Fruit fly (Drosophila melanogaster) whole organism, embryonic: ENCODE data around the gene CG4570.

Source experiments
- ATbp ChIP-seq: fragments of 200-800 bp; sonication (Bioruptor generic); optimal IDR thresholded peaks from 2 replicates; lab custom pipeline; 2017; ENCODE audit warnings: missing biosample characterization, mild to moderate bottlenecking, missing genetic modification characterization, missing genetic modification reagents
- Antp ChIP-seq: fragments of 200-800 bp; sonication (Bioruptor generic); optimal IDR thresholded peaks from 3 replicates; lab custom pipeline; 2016; ENCODE audit warnings: missing biosample characterization, missing genetic modification characterization
- Atf-2 ChIP-seq: fragments of 200-800 bp; sonication (Bioruptor generic); optimal IDR thresholded peaks from 2 replicates; lab custom pipeline; 2016; ENCODE audit warnings: missing biosample characterization, missing genetic modification characterization
- Bgb ChIP-seq: fragments of 200-800 bp; sonication (Bioruptor generic); IDR thresholded peaks from 2 replicates; pipeline ENCODE4 v1.3.6; 2022; ENCODE audit warnings: missing biosample characterization, missing genetic modification characterization; ENCODE audit not compliant: partially characterized antibody
- BtbVII ChIP-seq: fragments of 200-800 bp; sonication (Bioruptor generic); optimal IDR thresholded peaks from 3 replicates; lab custom pipeline; 2017; ENCODE audit warnings: missing biosample characterization, mild to moderate bottlenecking, missing genetic modification characterization
- Bteb2 ChIP-seq: fragments of 200-800 bp; sonication (Bioruptor generic); optimal IDR thresholded peaks from 2 replicates; lab custom pipeline; 2016; ENCODE audit warnings: missing biosample characterization, missing genetic modification characterization
- CG1024 ChIP-seq: fragments of 200-800 bp; sonication (Bioruptor generic); IDR thresholded peaks from 2 replicates; pipeline ENCODE4 v1.3.6; 2022; ENCODE audit warnings: missing biosample characterization, missing genetic modification characterization
- CG10979 ChIP-seq: fragments of 200-800 bp; sonication (Bioruptor generic); optimal IDR thresholded peaks from 2 replicates; lab custom pipeline; 2018; ENCODE audit warnings: missing biosample characterization, mild to moderate bottlenecking, missing genetic modification characterization, moderate library complexity
- CG12744 ChIP-seq: fragments of 200-800 bp; sonication (Bioruptor generic); optimal IDR thresholded peaks from 2 replicates; lab custom pipeline; 2016; ENCODE audit warnings: missing biosample characterization, missing genetic modification characterization
- CG13287 ChIP-seq: fragments of 200-800 bp; sonication (Bioruptor generic); IDR thresholded peaks from 2 replicates; pipeline ENCODE4 v1.3.6; 2022; ENCODE audit warnings: missing biosample characterization, missing genetic modification characterization; ENCODE audit not compliant: partially characterized antibody
- CG13775 ChIP-seq: fragments of 200-800 bp; sonication (Bioruptor generic); optimal IDR thresholded peaks from 3 replicates; lab custom pipeline; 2017; ENCODE audit warnings: missing biosample characterization, mild to moderate bottlenecking, missing genetic modification characterization
- CG17385 ChIP-seq: fragments of 200-800 bp; sonication (Bioruptor generic); optimal IDR thresholded peaks from 3 replicates; lab custom pipeline; 2018; ENCODE audit warnings: missing biosample characterization, mild to moderate bottlenecking, missing genetic modification characterization
- CG17568 ChIP-seq: fragments of 200-800 bp; sonication (Bioruptor generic); optimal IDR thresholded peaks from 2 replicates; lab custom pipeline; 2018; ENCODE audit warnings: missing biosample characterization, mild to moderate bottlenecking, missing genetic modification characterization, moderate library complexity
- CG3726 ChIP-seq: fragments of 200-800 bp; sonication (Bioruptor generic); IDR thresholded peaks from 3 replicates; pipeline ENCODE4, ENCODE4 v1.3.6; 2022; ENCODE audit warnings: missing biosample characterization, missing genetic modification characterization
- CG3995 ChIP-seq: fragments of 200-800 bp; sonication (Bioruptor generic); optimal IDR thresholded peaks from 3 replicates; lab custom pipeline; 2016; ENCODE audit warnings: missing biosample characterization, missing genetic modification characterization
- CG4617 ChIP-seq: fragments of 200-800 bp; sonication (Bioruptor generic); optimal IDR thresholded peaks from 3 replicates; lab custom pipeline; 2016; ENCODE audit warnings: missing biosample characterization, missing genetic modification characterization, borderline replicate concordance
- CG6683 ChIP-seq: fragments of 200-800 bp; sonication (Bioruptor generic); optimal IDR thresholded peaks from 2 replicates; lab custom pipeline; 2017; ENCODE audit warnings: missing biosample characterization, mild to moderate bottlenecking, missing genetic modification characterization, missing genetic modification reagents
- CG6689 ChIP-seq: fragments of 200-800 bp; sonication (Bioruptor generic); IDR thresholded peaks from 2 replicates; pipeline ENCODE4 v1.3.6; 2022; ENCODE audit warnings: missing biosample characterization, missing genetic modification characterization
- CG7839 ChIP-seq: fragments of 200-800 bp; sonication (Bioruptor generic); optimal IDR thresholded peaks from 3 replicates; lab custom pipeline; 2018; ENCODE audit warnings: missing biosample characterization, mild to moderate bottlenecking, missing genetic modification characterization, moderate library complexity
- CG8765 ChIP-seq: fragments of 200-800 bp; sonication (Bioruptor generic); IDR thresholded peaks from 2 replicates; pipeline ENCODE4 v1.3.6; 2022; ENCODE audit warnings: missing biosample characterization, missing genetic modification characterization
- CG9437 ChIP-seq: fragments of 200-800 bp; sonication (Bioruptor generic); optimal IDR thresholded peaks from 2 replicates; lab custom pipeline; 2018; ENCODE audit warnings: missing biosample characterization, mild to moderate bottlenecking, missing genetic modification characterization
- CG9727 ChIP-seq: fragments of 200-800 bp; sonication (Bioruptor generic); optimal IDR thresholded peaks from 3 replicates; lab custom pipeline; 2017; ENCODE audit warnings: missing biosample characterization, mild to moderate bottlenecking, missing genetic modification characterization
- Camta ChIP-seq: fragments of 200-800 bp; sonication (Bioruptor generic); optimal IDR thresholded peaks from 2 replicates; lab custom pipeline; 2016; ENCODE audit warnings: missing biosample characterization, missing genetic modification characterization
- D19A ChIP-seq: fragments of 200-800 bp; optimal IDR thresholded peaks from 3 replicates; lab custom pipeline; 2019; ENCODE audit warnings: missing biosample characterization, mild to moderate bottlenecking, missing genetic modification characterization, moderate library complexity
- Doc2 ChIP-seq: fragments of 200-800 bp; sonication (Bioruptor generic); IDR thresholded peaks from 2 replicates; pipeline ENCODE4 v1.3.6; 2022; ENCODE audit warnings: missing biosample characterization, missing genetic modification characterization
- E2f2 ChIP-seq: fragments of 200-800 bp; sonication (Bioruptor generic); IDR thresholded peaks from 2 replicates; pipeline ENCODE4 v1.3.6; 2022; ENCODE audit warnings: missing biosample characterization, missing genetic modification characterization
- HLH54F ChIP-seq: fragments of 200-800 bp; sonication (Bioruptor generic); optimal IDR thresholded peaks from 3 replicates; lab custom pipeline; 2016; ENCODE audit warnings: missing biosample characterization, missing genetic modification characterization
- Hmx ChIP-seq: fragments of 200-800 bp; sonication (Bioruptor generic); optimal IDR thresholded peaks from 2 replicates; lab custom pipeline; 2016; ENCODE audit warnings: missing biosample characterization, missing genetic modification characterization
- Hr51 ChIP-seq, 2 experiments: fragments of 200-800 bp; sonication (Bioruptor generic); optimal IDR thresholded peaks; 2 replicates in 1 of 2; 3 replicates in 1 of 2; lab custom pipeline; 2016 to 2018; ENCODE audit warnings: missing biosample characterization in 2 of 2, missing genetic modification characterization in 2 of 2, mild to moderate bottlenecking in 1 of 2, moderate library complexity in 1 of 2
- Max ChIP-seq: fragments of 200-800 bp; sonication (Bioruptor generic); optimal IDR thresholded peaks from 2 replicates; lab custom pipeline; 2016; ENCODE audit warnings: missing biosample characterization, mild to moderate bottlenecking, missing genetic modification characterization
- Mes4 ChIP-seq: fragments of 200-800 bp; sonication (Bioruptor generic); optimal IDR thresholded peaks from 2 replicates; lab custom pipeline; 2016; ENCODE audit warnings: missing biosample characterization, missing genetic modification characterization
- Nf-YC ChIP-seq: fragments of 200-800 bp; optimal IDR thresholded peaks from 3 replicates; lab custom pipeline; 2019; ENCODE audit warnings: missing biosample characterization, mild to moderate bottlenecking, missing genetic modification characterization, moderate library complexity
- Taf1 ChIP-seq: fragments of 200-800 bp; sonication (Bioruptor generic); IDR thresholded peaks from 2 replicates; pipeline ENCODE4 v1.3.6; 2022; ENCODE audit warnings: missing biosample characterization, missing genetic modification characterization
- Tbp ChIP-seq: fragments of >200 bp; optimal IDR thresholded peaks from 2 replicates; lab custom pipeline; 2018; ENCODE audit warnings: missing biosample characterization, missing genetic modification characterization
- ash1 ChIP-seq: fragments of 200-800 bp; sonication (Bioruptor generic); optimal IDR thresholded peaks from 2 replicates; lab custom pipeline; 2018; ENCODE audit warnings: missing biosample characterization, mild to moderate bottlenecking, missing genetic modification characterization
- bsh ChIP-seq, 2 experiments: fragments of 200-800 bp; sonication (Bioruptor generic); optimal IDR thresholded peaks; 2 replicates each; lab custom pipeline; 2017 to 2018; ENCODE audit warnings: mild to moderate bottlenecking in 2 of 2, missing biosample characterization in 2 of 2, missing genetic modification characterization in 2 of 2, moderate library complexity in 1 of 2
- croc ChIP-seq: fragments of 200-800 bp; sonication (Bioruptor generic); conservative IDR thresholded peaks from 3 replicates; pipeline ENCODE4 v1.3.6; 2022; ENCODE audit warnings: missing biosample characterization, missing genetic modification characterization
- cwo ChIP-seq: fragments of 200-800 bp; sonication (Bioruptor generic); optimal IDR thresholded peaks from 3 replicates; lab custom pipeline; 2017; ENCODE audit warnings: missing biosample characterization, missing genetic modification characterization, mild to moderate bottlenecking, moderate library complexity, missing genetic modification reagents
- exex ChIP-seq: fragments of 200-800 bp; sonication (Bioruptor generic); optimal IDR thresholded peaks from 4 replicates; lab custom pipeline; 2018; ENCODE audit warnings: missing biosample characterization, mild to moderate bottlenecking, missing genetic modification characterization, moderate library complexity
- fd3F ChIP-seq: fragments of 200-800 bp; sonication (Bioruptor generic); optimal IDR thresholded peaks from 2 replicates; lab custom pipeline; 2018; ENCODE audit warnings: missing biosample characterization, mild to moderate bottlenecking, missing genetic modification characterization, moderate library complexity
- gcm ChIP-seq: fragments of 200-800 bp; sonication (Bioruptor generic); optimal IDR thresholded peaks from 2 replicates; lab custom pipeline; 2019; ENCODE audit warnings: missing biosample characterization, mild to moderate bottlenecking, missing genetic modification characterization, moderate library complexity
- gfzf ChIP-seq: fragments of 200-800 bp; sonication (Bioruptor generic); optimal IDR thresholded peaks from 2 replicates; lab custom pipeline; 2016; ENCODE audit warnings: missing biosample characterization, mild to moderate bottlenecking, missing genetic modification characterization, moderate library complexity
- lmd ChIP-seq: fragments of 200-800 bp; sonication (Bioruptor generic); IDR thresholded peaks from 2 replicates; pipeline ENCODE4 v1.3.6; 2022; ENCODE audit warnings: missing biosample characterization, missing genetic modification characterization
- maf-S ChIP-seq: fragments of 200-800 bp; sonication (Bioruptor generic); optimal IDR thresholded peaks from 2 replicates; lab custom pipeline; 2016; ENCODE audit warnings: missing biosample characterization, missing genetic modification characterization
- pfk ChIP-seq: fragments of 200-800 bp; sonication (Bioruptor generic); optimal IDR thresholded peaks from 2 replicates; lab custom pipeline; 2018; ENCODE audit warnings: missing biosample characterization, mild to moderate bottlenecking, missing genetic modification characterization, moderate library complexity
- pros ChIP-seq: fragments of 200-800 bp; sonication (Bioruptor generic); optimal IDR thresholded peaks from 3 replicates; lab custom pipeline; 2019; ENCODE audit warnings: missing biosample characterization, mild to moderate bottlenecking, missing genetic modification characterization, moderate library complexity
- run ChIP-seq: fragments of 200-800 bp; sonication (Bioruptor generic); optimal IDR thresholded peaks from 3 replicates; lab custom pipeline; 2018; ENCODE audit warnings: missing biosample characterization, mild to moderate bottlenecking, missing genetic modification characterization
- sens-2 ChIP-seq: fragments of 200-800 bp; sonication (Bioruptor generic); IDR thresholded peaks from 2 replicates; pipeline ENCODE4 v1.3.6; 2022; ENCODE audit warnings: missing biosample characterization, missing genetic modification characterization
- tna ChIP-seq: fragments of 200-800 bp; sonication (Bioruptor generic); IDR thresholded peaks from 2 replicates; pipeline ENCODE4 v1.3.6; 2022; ENCODE audit warnings: missing biosample characterization, missing genetic modification characterization; ENCODE audit not compliant: partially characterized antibody
- toy ChIP-seq: fragments of 200-800 bp; sonication (Bioruptor generic); IDR thresholded peaks from 2 replicates; pipeline ENCODE4 v1.3.6; 2022; ENCODE audit warnings: missing biosample characterization, missing genetic modification characterization
- unpg ChIP-seq: fragments of 200-800 bp; sonication (Bioruptor generic); optimal IDR thresholded peaks from 3 replicates; lab custom pipeline; 2018; ENCODE audit warnings: missing biosample characterization, mild to moderate bottlenecking, missing genetic modification characterization, moderate library complexity

CG4570 gene

DNA sequence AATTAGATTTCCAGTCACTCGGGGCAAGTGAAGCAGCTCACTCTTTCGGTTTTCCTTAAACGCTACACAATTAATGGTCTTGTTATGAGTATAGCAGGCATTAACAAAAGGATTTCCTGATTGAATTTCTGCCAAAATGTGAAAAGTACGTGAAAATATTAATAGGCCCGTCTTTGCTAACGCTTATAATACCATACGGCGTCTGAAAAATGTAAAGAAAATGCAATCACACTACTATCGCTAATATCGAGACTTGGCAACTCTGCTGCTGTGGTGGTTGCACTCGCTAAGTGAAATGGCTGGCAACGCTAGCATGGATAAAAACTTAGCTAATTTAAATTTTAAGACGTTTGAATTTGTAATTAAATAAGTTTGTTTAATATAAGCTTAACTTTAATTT lies 36.7 kb downstream of the CG4570 start, which contains the start of gene CG6621 (continued):
- no peak for TF ChIP-seq gcm (GFP tag; lab: Kevin White, UChicago)
- no peak; the same call in 1 of the 2 replicates for TF ChIP-seq tna
- TF ChIP-seq croc = no peak
- no peak for TF ChIP-seq CG3726
- TF ChIP-seq CG9727 (GFP tag; lab: Kevin White, UChicago) = no peak
- no peak for TF ChIP-seq CG6689
- TF ChIP-seq HLH54F = peak; percentile 10
- TF ChIP-seq BtbVII = no peak
- TF ChIP-seq maf-S (GFP tag; lab: Kevin White, UChicago) = no peak
- TF ChIP-seq Atf-2 = no peak
- no peak for TF ChIP-seq cwo (GFP tag; lab: Kevin White, UChicago)
- TF ChIP-seq ash1 = no peak
- TF ChIP-seq exex (tag; lab: Kevin White, UChicago) = no peak
- TF ChIP-seq CG9437 (GFP tag; lab: Kevin White, UChicago) = no peak
- TF ChIP-seq ATbp (GFP tag; lab: Kevin White, UChicago) = no peak
- peak in 1 of 2 experiments; percentile 3 for TF ChIP-seq Hr51 (GFP tag; optimal IDR thresholded peaks at IDR 0.05; lab: Kevin White, UChicago)
- peak; percentile 68 for TF ChIP-seq Bgb (GFP tag; lab: Robert Waterston, UW)
- no peak for TF ChIP-seq sens-2 (GFP tag; lab: Robert Waterston, UW)
- no peak for TF ChIP-seq CG10979 (tag; lab: Kevin White, UChicago)
- peak; percentile 78 for TF ChIP-seq E2f2 (GFP tag; lab: Robert Waterston, UW)
- TF ChIP-seq run (tag; lab: Kevin White, UChicago) = no peak
- no peak for TF ChIP-seq Tbp
- TF ChIP-seq unpg (GFP tag; lab: Kevin White, UChicago) = no peak
- TF ChIP-seq Max (GFP tag; lab: Kevin White, UChicago) = no peak
- TF ChIP-seq pfk (GFP tag; lab: Kevin White, UChicago) = no peak
- no peak for TF ChIP-seq CG3995
- TF ChIP-seq Nf-YC (tag; lab: Kevin White, UChicago) = no peak
- TF ChIP-seq gfzf = peak; percentile 98
- no peak for TF ChIP-seq bsh (GFP tag; optimal IDR thresholded peaks at IDR 0.05; lab: Kevin White, UChicago)
- TF ChIP-seq toy = no peak
- peak; percentile 77 for TF ChIP-seq CG13287 (GFP tag; lab: Robert Waterston, UW)
- no peak for TF ChIP-seq D19A (tag; lab: Kevin White, UChicago)
- no peak for TF ChIP-seq pros
- peak; percentile 34 for TF ChIP-seq CG12744 (GFP tag; lab: Kevin White, UChicago)
- no peak for TF ChIP-seq lmd (GFP tag; lab: Robert Waterston, UW)
- TF ChIP-seq CG13775 (GFP tag; lab: Kevin White, UChicago) = no peak
- TF ChIP-seq Doc2 (GFP tag; lab: Robert Waterston, UW) = no peak
- TF ChIP-seq Taf1 (GFP tag; lab: Robert Waterston, UW) = no peak
- no peak for TF ChIP-seq CG1024 (GFP tag; lab: Robert Waterston, UW)
- TF ChIP-seq fd3F (GFP tag; lab: Kevin White, UChicago) = no peak
- TF ChIP-seq CG4617 (GFP tag; lab: Kevin White, UChicago) = peak; percentile 85
- TF ChIP-seq Camta (GFP tag; lab: Kevin White, UChicago) = no peak
- no peak for TF ChIP-seq Mes4 (GFP tag; lab: Kevin White, UChicago)
- no peak for TF ChIP-seq CG8765 (GFP tag; lab: Robert Waterston, UW)
- no peak for TF ChIP-seq CG17568 (GFP tag; lab: Kevin White, UChicago)
- TF ChIP-seq Bteb2 = no peak
- no peak for TF ChIP-seq CG17385 (GFP tag; lab: Kevin White, UChicago)
- no peak for TF ChIP-seq Antp (GFP tag; lab: Kevin White, UChicago)
- TF ChIP-seq Hmx (GFP tag; lab: Kevin White, UChicago) = no peak
- no peak for TF ChIP-seq CG7839 (tag; lab: Kevin White, UChicago)
- TF ChIP-seq CG6683 (GFP tag; lab: Kevin White, UChicago) = no peak
